Worm (Caenorhabditis elegans) whole organism, young adult: ENCODE results near the gene cec-3.

Experiments
- B0019.2 ChIP-seq: fragments of 200-800 bp; sonication (Bioruptor generic); conservative IDR thresholded peaks from 2 replicates; pipeline ENCODE4 v1.3.6; 2022; ENCODE audit warnings: missing genetic modification reagents, missing genetic modification characterization, missing compliant biosample characterization
- B0261.1 ChIP-seq: sonication (generic microtip); optimal IDR thresholded peaks from 2 replicates; lab custom pipeline; 2016; ENCODE audit warnings: mild to moderate bottlenecking, missing genetic modification characterization, moderate library complexity, missing compliant biosample characterization
- B0336.3 ChIP-seq: fragments of 200-800 bp; sonication (Bioruptor generic); IDR thresholded peaks from 2 replicates; pipeline ENCODE4 v1.3.6; 2022; ENCODE audit warnings: missing genetic modification characterization, missing compliant biosample characterization
- C06A6.2 ChIP-seq: fragments of 200-800 bp; sonication (Bioruptor generic); conservative IDR thresholded peaks from 2 replicates; pipeline ENCODE4 v1.3.6; 2022; ENCODE audit warnings: missing genetic modification characterization, missing compliant biosample characterization
- F10E7.11 ChIP-seq: sonication (generic microtip); optimal IDR thresholded peaks from 2 replicates; lab custom pipeline; 2017; ENCODE audit warnings: mild to moderate bottlenecking, missing genetic modification characterization, moderate library complexity, missing compliant biosample characterization
- F22D6.2 ChIP-seq: sonication (generic microtip); optimal IDR thresholded peaks from 2 replicates; lab custom pipeline; 2016; ENCODE audit warnings: mild to moderate bottlenecking, missing genetic modification characterization, missing compliant biosample characterization
- F37B4.10 ChIP-seq: fragments of 200-800 bp; sonication (Bioruptor generic); IDR thresholded peaks from 2 replicates; pipeline ENCODE4 v1.3.6; 2022; ENCODE audit warnings: missing genetic modification characterization, missing compliant biosample characterization
- K12H6.12 ChIP-seq: fragments of 200-800 bp; sonication (Bioruptor generic); optimal IDR thresholded peaks from 2 replicates; lab custom pipeline; 2018; ENCODE audit warnings: mild to moderate bottlenecking, missing genetic modification characterization, missing compliant biosample characterization
- Y56A3A.18 ChIP-seq: fragments of 200-800 bp; sonication (Bioruptor generic); IDR thresholded peaks from 2 replicates; pipeline ENCODE4 v1.3.6; 2022; ENCODE audit warnings: missing genetic modification reagents, missing genetic modification characterization, missing compliant biosample characterization
- aptf-2 ChIP-seq: fragments of 200-800 bp; sonication (Bioruptor generic); conservative IDR thresholded peaks from 2 replicates; pipeline ENCODE4 v1.3.6; 2022; ENCODE audit warnings: missing genetic modification reagents, missing genetic modification characterization, missing compliant biosample characterization
- bed-1 ChIP-seq: fragments of 200-800 bp; sonication (Bioruptor generic); IDR thresholded peaks from 2 replicates; pipeline ENCODE4 v1.3.6; 2022; ENCODE audit warnings: missing genetic modification reagents, missing genetic modification characterization, missing compliant biosample characterization
- bed-2 ChIP-seq: fragments of 200-800 bp; sonication (Bioruptor generic); IDR thresholded peaks from 2 replicates; pipeline ENCODE4 v1.3.6; 2022; ENCODE audit warnings: missing genetic modification reagents, missing genetic modification characterization, missing compliant biosample characterization
- ceh-58 ChIP-seq: fragments of 200-800 bp; sonication (Bioruptor generic); IDR thresholded peaks from 2 replicates; pipeline ENCODE4 v1.3.6; 2022; ENCODE audit warnings: missing genetic modification characterization, missing compliant biosample characterization
- die-1 ChIP-seq: sonication (generic microtip); optimal IDR thresholded peaks from 2 replicates; lab custom pipeline; 2016; ENCODE audit warnings: missing genotype, mild to moderate bottlenecking, missing genetic modification characterization, missing compliant biosample characterization
- dox-1 ChIP-seq: fragments of 200-800 bp; sonication (Bioruptor generic); IDR thresholded peaks from 2 replicates; pipeline ENCODE4 v1.3.6; 2022; ENCODE audit warnings: missing genetic modification reagents, missing genetic modification characterization, missing compliant biosample characterization
- dpl-1 ChIP-seq: fragments of 150-350 bp; optimal IDR thresholded peaks from 2 replicates; lab custom pipeline; 2014; ENCODE audit warnings: missing biosample characterization, missing genetic modification reagents, missing genetic modification characterization
- ets-4 ChIP-seq: fragments of 200-800 bp; sonication (Bioruptor generic); optimal IDR thresholded peaks from 2 replicates; lab custom pipeline; 2018; ENCODE audit warnings: mild to moderate bottlenecking, missing genetic modification characterization, missing compliant biosample characterization
- fkh-3 ChIP-seq: sonication (generic microtip); optimal IDR thresholded peaks from 2 replicates; lab custom pipeline; 2016; ENCODE audit warnings: mild to moderate bottlenecking, missing genetic modification characterization, missing compliant biosample characterization
- him-1 ChIP-seq: sonication (generic microtip); optimal IDR thresholded peaks from 2 replicates; lab custom pipeline; 2016; ENCODE audit warnings: missing genotype, missing genetic modification reagents, missing genetic modification characterization, missing compliant biosample characterization
- hmg-1.2 ChIP-seq: fragments of 200-800 bp; sonication (Bioruptor generic); IDR thresholded peaks from 2 replicates; pipeline ENCODE4 v1.3.6; 2022; ENCODE audit warnings: missing genetic modification reagents, missing genetic modification characterization, missing compliant biosample characterization
- hmg-20 ChIP-seq: fragments of 200-800 bp; sonication (Bioruptor generic); IDR thresholded peaks from 2 replicates; pipeline ENCODE4 v1.3.6; 2022; ENCODE audit warnings: missing genetic modification reagents, missing genetic modification characterization, missing compliant biosample characterization
- let-526 ChIP-seq: fragments of 200-800 bp; sonication (Bioruptor generic); IDR thresholded peaks from 2 replicates; pipeline ENCODE4 v1.3.6; 2022; ENCODE audit warnings: missing genetic modification reagents, missing genetic modification characterization, missing compliant biosample characterization
- let-607 ChIP-seq, 2 experiments: fragments of 200-800 bp in 1 of 2; sonication (Bioruptor generic) in 1 of 2; sonication (generic microtip) in 1 of 2; optimal IDR thresholded peaks; 2 replicates each; lab custom pipeline; 2016 to 2018; ENCODE audit warnings: mild to moderate bottlenecking in 2 of 2, missing compliant biosample characterization in 2 of 2, missing genetic modification characterization in 2 of 2, moderate library complexity in 2 of 2, missing genotype in 1 of 2
- lin-40 ChIP-seq: sonication (generic microtip); optimal IDR thresholded peaks from 2 replicates; lab custom pipeline; 2016; ENCODE audit warnings: missing genetic modification characterization, mild to moderate bottlenecking, missing compliant biosample characterization, missing genotype, missing genetic modification reagents
- lin-54 ChIP-seq: fragments of 200-800 bp; sonication (Bioruptor generic); optimal IDR thresholded peaks from 2 replicates; lab custom pipeline; 2018; ENCODE audit warnings: mild to moderate bottlenecking, missing genetic modification characterization, missing compliant biosample characterization
- lir-1 ChIP-seq: fragments of 200-800 bp; sonication (Bioruptor generic); conservative IDR thresholded peaks from 2 replicates; pipeline ENCODE4 v1.3.6; 2022; ENCODE audit warnings: missing genetic modification reagents, missing genetic modification characterization, missing compliant biosample characterization
- lsl-1 ChIP-seq: fragments of 200-800 bp; sonication (Bioruptor generic); optimal IDR thresholded peaks from 2 replicates; lab custom pipeline; 2018; ENCODE audit warnings: mild to moderate bottlenecking, missing genetic modification characterization, moderate library complexity, missing compliant biosample characterization
- lsy-27 ChIP-seq: sonication (generic microtip); optimal IDR thresholded peaks from 2 replicates; lab custom pipeline; 2017; ENCODE audit warnings: missing genetic modification characterization, mild to moderate bottlenecking, missing compliant biosample characterization, antibody characterized with exemption, missing genotype, borderline replicate concordance; ENCODE audit not compliant: insufficient read depth
- madf-6 ChIP-seq: fragments of 200-800 bp; sonication (Bioruptor generic); IDR thresholded peaks from 2 replicates; pipeline ENCODE4 v1.3.6; 2022; ENCODE audit warnings: missing genetic modification reagents, missing genetic modification characterization, missing compliant biosample characterization
- mel-28 ChIP-seq: sonication (generic microtip); optimal IDR thresholded peaks from 2 replicates; lab custom pipeline; 2016; ENCODE audit warnings: borderline replicate concordance, mild to moderate bottlenecking, missing genetic modification characterization, missing compliant biosample characterization
- nfya-1 ChIP-seq: sonication (generic microtip); optimal IDR thresholded peaks from 2 replicates; lab custom pipeline; 2017; ENCODE audit warnings: antibody characterized with exemption, missing compliant biosample characterization, missing genetic modification characterization, borderline replicate concordance; ENCODE audit not compliant: insufficient read depth
- nfya-2 ChIP-seq: fragments of 200-800 bp; sonication (Bioruptor generic); IDR thresholded peaks from 2 replicates; pipeline ENCODE4 v1.3.6; 2022; ENCODE audit warnings: missing genetic modification reagents, missing genetic modification characterization, missing compliant biosample characterization
- pbrm-1 ChIP-seq: fragments of 200-800 bp; sonication (Bioruptor generic); IDR thresholded peaks from 2 replicates; pipeline ENCODE4 v1.3.6; 2022; ENCODE audit warnings: missing genetic modification reagents, missing genetic modification characterization, missing compliant biosample characterization
- pha-4 ChIP-seq: fragments of 150-350 bp; sonication (generic microtip); optimal IDR thresholded peaks from 2 replicates; lab custom pipeline; 2014; ENCODE audit warnings: missing biosample characterization, missing genetic modification reagents, missing genetic modification characterization
- rcor-1 ChIP-seq: fragments of 200-800 bp; sonication (Bioruptor generic); IDR thresholded peaks from 2 replicates; pipeline ENCODE4 v1.3.6; 2022; ENCODE audit warnings: missing genetic modification reagents, missing genetic modification characterization, missing compliant biosample characterization
- repo-1 ChIP-seq: sonication (generic microtip); optimal IDR thresholded peaks from 2 replicates; lab custom pipeline; 2017; ENCODE audit warnings: mild to moderate bottlenecking, missing genetic modification characterization, missing compliant biosample characterization
- sdz-38 ChIP-seq: sonication (generic microtip); optimal IDR thresholded peaks from 2 replicates; lab custom pipeline; 2016; ENCODE audit warnings: missing genotype, missing genetic modification characterization, missing compliant biosample characterization
- snpc-1.3 ChIP-seq: sonication (generic microtip); optimal IDR thresholded peaks from 2 replicates; lab custom pipeline; 2017; ENCODE audit warnings: missing genetic modification characterization, mild to moderate bottlenecking, missing compliant biosample characterization, antibody characterized with exemption, moderate library complexity, missing genotype, missing genetic modification reagents; ENCODE audit not compliant: insufficient read depth
- somi-1 ChIP-seq: fragments of 200-800 bp; sonication (Bioruptor generic); optimal IDR thresholded peaks from 2 replicates; lab custom pipeline; 2018; ENCODE audit warnings: mild to moderate bottlenecking, missing genetic modification characterization, missing compliant biosample characterization
- zim-3 ChIP-seq: sonication (generic microtip); optimal IDR thresholded peaks from 2 replicates; lab custom pipeline; 2017; ENCODE audit warnings: mild to moderate bottlenecking, missing genetic modification characterization, moderate library complexity, missing compliant biosample characterization
- ztf-18 ChIP-seq: sonication (generic microtip); optimal IDR thresholded peaks from 2 replicates; lab custom pipeline; 2016; ENCODE audit warnings: missing genotype, mild to moderate bottlenecking, missing genetic modification characterization, missing compliant biosample characterization
- ztf-25 ChIP-seq: fragments of 200-800 bp; sonication (Bioruptor generic); IDR thresholded peaks from 2 replicates; pipeline ENCODE4 v1.3.6; 2022; ENCODE audit warnings: missing genetic modification reagents, missing genetic modification characterization, missing compliant biosample characterization
- ztf-28 ChIP-seq: fragments of 200-800 bp; sonication (Bioruptor generic); IDR thresholded peaks from 2 replicates; pipeline ENCODE4 v1.3.6; 2022; ENCODE audit warnings: missing genetic modification reagents, missing genetic modification characterization, missing compliant biosample characterization

cec-3 gene

ce11 chrII:7860221-7860928 is 3.0 kb upstream of the cec-3 start, which contains the start of gene lin-5 (continued):
- TF ChIP-seq die-1 (tag; lab: Kevin White, UChicago) (no peak), K12H6.12 (tag; lab: Kevin White, UChicago) (no peak), ets-4 (GFP tag; lab: Kevin White, UChicago) (no peak), repo-1 (no peak), F10E7.11 (tag; lab: Kevin White, UChicago) (no peak), pbrm-1 (GFP tag; lab: Robert Waterston, UW) (no peak), dpl-1 (GFP tag; lab: Kevin White, UChicago) (peak; percentile 80), let-526 (GFP tag; lab: Robert Waterston, UW) (no peak), F37B4.10 (GFP tag; lab: Robert Waterston, UW) (no peak), bed-1 (GFP tag; lab: Robert Waterston, UW) (no peak), madf-6 (peak; percentile 99), somi-1 (GFP tag; lab: Kevin White, UChicago) (no peak), zim-3 (tag; lab: Kevin White, UChicago) (no peak), hmg-1.2 (GFP tag; lab: Robert Waterston, UW) (peak; percentile 67), fkh-3 (tag; lab: Kevin White, UChicago) (no peak), sdz-38 (tag; lab: Kevin White, UChicago) (no peak), snpc-1.3 (peak; percentile 62), C06A6.2 (GFP tag; lab: Robert Waterston, UW) (no peak), him-1 (tag; lab: Kevin White, UChicago) (no peak), B0336.3 (GFP tag; lab: Robert Waterston, UW) (peak; percentile 71; the same call in 1 of the 2 replicates), dox-1 (GFP tag; lab: Robert Waterston, UW) (peak; percentile 76), nfya-2 (GFP tag; lab: Robert Waterston, UW) (no peak), ztf-25 (no peak), B0261.1 (tag; lab: Kevin White, UChicago) (no peak), lsy-27 (tag; lab: Kevin White, UChicago) (no peak), nfya-1 (tag; lab: Kevin White, UChicago) (no peak), B0019.2 (GFP tag; lab: Robert Waterston, UW) (peak; percentile 41; the same call in 1 of the 2 replicates), ceh-58 (GFP tag; lab: Robert Waterston, UW) (no peak), ztf-28 (no peak), lin-40 (no peak), rcor-1 (GFP tag; lab: Robert Waterston, UW) (peak; percentile 74), bed-2 (GFP tag; lab: Robert Waterston, UW) (no peak)

- TF ChIP-seq aptf-2 (no peak), hmg-20 (no peak), ztf-18 (no peak), pha-4 (tag; lab: Kevin White, UChicago) (no peak), him-1 (tag; lab: Kevin White, UChicago) (no peak), let-607 (tag; optimal IDR thresholded peaks at IDR 0.05; lab: Kevin White, UChicago) (no peak), lin-54 (GFP tag; lab: Kevin White, UChicago) (no peak), lir-1 (GFP tag; lab: Robert Waterston, UW) (no peak), mel-28 (tag; lab: Kevin White, UChicago) (no peak), lsl-1 (no peak), Y56A3A.18 (no peak), F22D6.2 (no peak)
Observed at ce11 chrII:7858101-7858500, 701 bp upstream of the cec-3 start, which contains the start of gene sds-22. TSS of gene sds-22 (plus strand) at chrII:7858401.
